Worm (Caenorhabditis elegans) whole organism, early embryonic: ENCODE results near the gene T28A11.22.

Experiments
- ama-1 ChIP-seq: fragments of 150-350 bp; optimal IDR thresholded peaks from 2 replicates; lab custom pipeline; 2014
- pes-1 ChIP-seq: fragments of 200-800 bp; sonication (Bioruptor generic); IDR thresholded peaks from 2 replicates; pipeline ENCODE4 v1.3.6; 2022; ENCODE audit warnings: missing genetic modification reagents, missing genetic modification characterization, missing compliant biosample characterization

- TF ChIP-seq ama-1: no peak
- no peak for TF ChIP-seq pes-1
Measured at ce11 chrV:3208940-3209339, 48.4 kb upstream of the T28A11.22 start.
